Worm (Caenorhabditis elegans): ENCODE data around the gene C17C3.9.

DNA sequence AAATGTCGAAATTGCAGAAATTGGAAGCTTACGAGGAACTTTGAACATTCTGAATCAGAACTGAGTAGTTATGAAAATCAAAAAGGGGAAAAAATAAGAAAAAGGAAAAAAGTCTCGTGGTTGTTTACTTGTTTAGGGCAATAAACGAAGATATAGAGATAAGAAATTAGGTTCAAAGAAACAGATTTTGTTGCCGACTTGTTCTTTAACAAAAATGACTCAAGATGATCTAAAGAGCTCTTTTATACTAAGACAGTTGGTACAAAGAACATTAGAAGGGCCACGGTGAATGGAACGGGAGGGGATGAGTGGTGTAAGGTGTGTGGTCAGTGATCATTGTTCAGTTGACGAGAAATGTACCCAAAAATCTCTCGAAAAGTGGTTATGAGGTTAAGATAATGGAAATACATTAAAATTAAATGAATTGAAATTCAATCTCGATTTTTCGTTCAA is 15.4 kb upstream of the C17C3.9 start, which contains the start of gene acdh-2:
- TF ChIP-seq ces-1 (GFP tag; optimal IDR thresholded peaks at IDR 0.05) (no peak), nhr-12 (tag; optimal IDR thresholded peaks at IDR 0.05) (no peak), nhr-237 (tag; optimal IDR thresholded peaks at IDR 0.05) (no peak), blmp-1 (tag; optimal IDR thresholded peaks at IDR 0.05) (no peak), sptf-1 (tag; optimal IDR thresholded peaks at IDR 0.05) (no peak), cnd-1 (tag; optimal IDR thresholded peaks at IDR 0.05) (no peak), lsy-2 (tag; optimal IDR thresholded peaks at IDR 0.05) (no peak), unc-39 (tag; optimal IDR thresholded peaks at IDR 0.05) (no peak), elt-1 (tag; optimal IDR thresholded peaks at IDR 0.05; ENCODE audit: borderline replicate concordance, insufficient read depth) (no peak), pha-4 (tag; optimal IDR thresholded peaks at IDR 0.05) (no peak), tbx-8 (GFP tag; optimal IDR thresholded peaks at IDR 0.05) (no peak), nhr-76 (tag; optimal IDR thresholded peaks at IDR 0.05) (no peak), lin-13 (tag; optimal IDR thresholded peaks at IDR 0.05) (no peak), mls-2 (tag; optimal IDR thresholded peaks at IDR 0.05) (no peak)
